Worm (Caenorhabditis elegans): ENCODE results near the gene nspb-10.

ce11 chrII:14618158-14618557, 30.1 kb upstream of the nspb-10 start:
- TF ChIP-seq ztf-4 (tag; optimal IDR thresholded peaks at IDR 0.05) (no peak), snpc-4 (tag; optimal IDR thresholded peaks at IDR 0.05) (no peak), ama-1 (optimal IDR thresholded peaks at IDR 0.05) (no peak), nhr-25 (tag; optimal IDR thresholded peaks at IDR 0.05) (no peak), nhr-76 (tag; optimal IDR thresholded peaks at IDR 0.05) (no peak), lin-39 (tag; optimal IDR thresholded peaks at IDR 0.05) (no peak), nfya-1 (tag; optimal IDR thresholded peaks at IDR 0.05; ENCODE audit: insufficient read depth) (no peak), jun-1 (tag; optimal IDR thresholded peaks at IDR 0.05) (no peak), ceh-82 (tag; optimal IDR thresholded peaks at IDR 0.05) (no peak), fkh-10 (GFP tag; optimal IDR thresholded peaks at IDR 0.05) (no peak), ceh-9 (tag; optimal IDR thresholded peaks at IDR 0.05) (no peak), egl-27 (tag; optimal IDR thresholded peaks at IDR 0.05) (no peak), unc-39 (tag; optimal IDR thresholded peaks at IDR 0.05) (no peak), hmg-11 (tag; optimal IDR thresholded peaks at IDR 0.05) (no peak)

Data from whole organism, L3 larva.